Worm (Caenorhabditis elegans): Measurements from ENCODE around the gene Y39A3A.2.
A peak's percentile ranks its signal among the peaks of the same experiment; 100 is the strongest.

Gene Y39A3A.2

DNA sequence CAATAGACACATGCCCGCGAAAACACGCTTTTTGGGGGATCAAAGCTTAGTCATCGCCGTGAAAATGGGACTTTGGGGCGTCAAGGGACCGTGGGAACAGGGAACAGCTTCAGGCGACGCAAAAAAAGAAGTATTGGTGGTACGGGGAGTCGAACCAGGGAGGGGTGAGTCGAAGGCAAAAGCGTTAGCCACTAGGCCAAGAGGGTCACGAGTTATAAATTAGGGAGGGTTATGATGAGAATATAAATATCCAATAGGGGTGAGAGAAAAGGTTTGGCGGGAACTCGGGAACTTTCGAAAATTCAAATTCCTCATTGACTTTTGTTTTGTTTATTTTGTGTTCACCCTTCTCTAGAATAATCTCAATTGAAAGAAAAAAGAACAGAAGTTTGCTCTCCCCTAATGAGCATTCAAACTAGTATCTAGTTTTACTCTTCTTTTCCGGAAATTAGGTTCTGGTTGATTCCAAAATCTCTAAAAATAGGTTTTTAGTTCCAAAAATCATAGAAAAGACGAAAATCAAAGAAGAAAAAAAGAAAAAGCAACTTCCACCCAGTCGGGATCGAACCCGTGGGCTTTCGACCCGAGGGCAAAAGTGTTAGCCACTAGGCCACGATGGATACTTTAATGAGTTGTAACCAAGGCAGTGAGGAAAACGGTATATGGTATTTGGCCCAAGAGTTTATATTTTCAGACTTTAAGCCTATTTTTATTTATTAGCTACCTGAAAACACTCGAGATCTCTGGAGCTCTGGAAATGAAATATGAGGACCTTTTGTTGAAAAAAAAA, 26.5 kb downstream of the Y39A3A.2 start (continued):
- TF ChIP-seq mcd-1 (GFP tag; IDR thresholded peaks at IDR 0.05) (peak; percentile 46; the same call in 1 of the 2 replicates), lin-35 (GFP tag; optimal IDR thresholded peaks at IDR 0.05) (peak in 1 of 3 experiments; percentile 46), snpc-3.4 (tag; optimal IDR thresholded peaks at IDR 0.05) (peak; percentile 42), lin-54 (GFP tag; optimal IDR thresholded peaks at IDR 0.05) (peak; percentile 34), mxl-1 (tag; optimal IDR thresholded peaks at IDR 0.05) (peak; percentile 69), B0261.1 (tag; optimal IDR thresholded peaks at IDR 0.05) (peak; percentile 82), aptf-3 (GFP tag; IDR thresholded peaks at IDR 0.05) (no peak), F33H1.4 (GFP tag; IDR thresholded peaks at IDR 0.05) (peak; percentile 10; the same call in 1 of the 2 replicates), madf-3 (GFP tag; IDR thresholded peaks at IDR 0.05) (no peak), ztf-26 (tag; optimal IDR thresholded peaks at IDR 0.05) (no peak), mes-4 (tag; optimal IDR thresholded peaks at IDR 0.05) (peak; percentile 57), D2030.7 (GFP tag; IDR thresholded peaks at IDR 0.05) (peak; percentile 82), nhr-90 (tag; optimal IDR thresholded peaks at IDR 0.05) (peak; percentile 64), tbp1 (GFP tag; optimal IDR thresholded peaks at IDR 0.05) (peak; percentile 92), Y79H2A.3 (GFP tag; conservative IDR thresholded peaks at IDR 0.05) (0 out of 2 replicates have a peak, but pooled peaks have one; percentile 18), pbrm-1 (GFP tag; IDR thresholded peaks at IDR 0.05) (peak; percentile 26; the same call in 1 of the 2 replicates), lsy-27 (tag; optimal IDR thresholded peaks at IDR 0.05; ENCODE audit: borderline replicate concordance, insufficient read depth) (peak; percentile 16), hmg-1.2 (GFP tag; IDR thresholded peaks at IDR 0.05) (peak; percentile 55), egl-44 (GFP tag; IDR thresholded peaks at IDR 0.05) (no peak), ceh-91 (GFP tag; IDR thresholded peaks at IDR 0.05) (peak; percentile 14; the same call in 1 of the 2 replicates), rpc-1 (optimal IDR thresholded peaks at IDR 0.05) (peak; percentile 67), rpc-1 (tag; optimal IDR thresholded peaks at IDR 0.05) (peak; percentile 92), lir-1 (GFP tag; conservative IDR thresholded peaks at IDR 0.05) (no peak), K11D2.4 (GFP tag; IDR thresholded peaks at IDR 0.05) (0 out of 2 replicates have a peak, but pooled peaks have one; percentile 10), lin-40 (tag; optimal IDR thresholded peaks at IDR 0.05) (no peak), ztf-22 (GFP tag; optimal IDR thresholded peaks at IDR 0.05) (no peak), cebp-1 (GFP tag; IDR thresholded peaks at IDR 0.05) (no peak), cebp-1 (tag; optimal IDR thresholded peaks at IDR 0.05) (peak; percentile 22), rcor-1 (GFP tag; IDR thresholded peaks at IDR 0.05) (0 out of 2 replicates have a peak, but pooled peaks have one; percentile 26)

ce11 chrIII:2027517-2027916, 30.0 kb downstream of the Y39A3A.2 start:
- no peak for TF ChIP-seq ekl-4 (GFP tag; IDR thresholded peaks at IDR 0.05)
- no peak for TF ChIP-seq ztf-3 (GFP tag; optimal IDR thresholded peaks at IDR 0.05)
- TF ChIP-seq lin-40 (tag; optimal IDR thresholded peaks at IDR 0.05), result no peak
- no peak for TF ChIP-seq chd-7 (tag; optimal IDR thresholded peaks at IDR 0.05)
- TF ChIP-seq nhr-80 (tag; optimal IDR thresholded peaks at IDR 0.05), result no peak
- no peak for TF ChIP-seq somi-1 (GFP tag; optimal IDR thresholded peaks at IDR 0.05)
- TF ChIP-seq mel-28 (tag; optimal IDR thresholded peaks at IDR 0.05; ENCODE audit: borderline replicate concordance), result no peak
- TF ChIP-seq fkh-3 (tag; optimal IDR thresholded peaks at IDR 0.05), result no peak
- TF ChIP-seq ceh-27 (GFP tag; optimal IDR thresholded peaks at IDR 0.05), result no peak
- no peak for TF ChIP-seq hsf-1 (GFP tag; IDR thresholded peaks at IDR 0.05)
- no peak for TF ChIP-seq nfyb-1 (GFP tag; IDR thresholded peaks at IDR 0.05)
- no peak for TF ChIP-seq ztf-28 (GFP tag; IDR thresholded peaks at IDR 0.05)
- no peak for TF ChIP-seq F10E7.11 (tag; optimal IDR thresholded peaks at IDR 0.05)
- TF ChIP-seq F57C9.4 (tag; optimal IDR thresholded peaks at IDR 0.05), result no peak

Data from whole organism, young adult.